Worm (Caenorhabditis elegans) whole organism, late embryonic: ENCODE measurements around the gene ZK185.4.

Source experiments
- ama-1 ChIP-seq: fragments of 150-350 bp; optimal IDR thresholded peaks from 2 replicates; lab custom pipeline; 2014
- dve-1 ChIP-seq: sonication (generic microtip); optimal IDR thresholded peaks from 2 replicates; lab custom pipeline; 2017; ENCODE audit warnings: antibody characterized with exemption, mild to moderate bottlenecking, missing genetic modification characterization, missing compliant biosample characterization
- fkh-10 ChIP-seq: fragments of 150-350 bp; optimal IDR thresholded peaks from 2 replicates; lab custom pipeline; 2014; ENCODE audit warnings: missing biosample characterization, missing genetic modification reagents, missing genetic modification characterization
- hlh-8 ChIP-seq: sonication (generic microtip); optimal IDR thresholded peaks from 2 replicates; lab custom pipeline; 2016; ENCODE audit warnings: missing genotype, missing genetic modification characterization, missing compliant biosample characterization
- nhr-11 ChIP-seq: fragments of 150-350 bp; optimal IDR thresholded peaks from 2 replicates; lab custom pipeline; 2014; ENCODE audit warnings: missing biosample characterization, missing genetic modification characterization
- pqm-1 ChIP-seq: sonication (generic microtip); optimal IDR thresholded peaks from 2 replicates; lab custom pipeline; 2016; ENCODE audit warnings: missing genetic modification characterization, missing compliant biosample characterization
- rnt-1 ChIP-seq: sonication (generic microtip); optimal IDR thresholded peaks from 2 replicates; lab custom pipeline; 2016; ENCODE audit warnings: missing genetic modification characterization, missing compliant biosample characterization
- unc-55 ChIP-seq: sonication (generic microtip); optimal IDR thresholded peaks from 2 replicates; lab custom pipeline; 2017; ENCODE audit warnings: missing biosample characterization, missing genetic modification reagents, missing genetic modification characterization

ce11 chrIV:4541195-4541594 lies 8.3 kb upstream of the ZK185.4 start:
- TF ChIP-seq ama-1 (lab: Kevin White, UChicago) (no peak), rnt-1 (tag; lab: Kevin White, UChicago) (no peak), pqm-1 (tag; lab: Kevin White, UChicago) (no peak), fkh-10 (GFP tag; lab: Kevin White, UChicago) (no peak), hlh-8 (tag; lab: Kevin White, UChicago) (no peak), dve-1 (tag; lab: Kevin White, UChicago) (no peak), unc-55 (GFP tag; lab: Kevin White, UChicago) (no peak), nhr-11 (tag; lab: Kevin White, UChicago) (no peak)
